Worm (Caenorhabditis elegans) whole organism, L2 larva: Measurements from ENCODE around the gene dhs-22.

Experiments used
- dmd-4 ChIP-seq: sonication (generic microtip); optimal IDR thresholded peaks from 2 replicates; lab custom pipeline; 2017; ENCODE audit warnings: missing biosample characterization, missing genetic modification characterization
- elt-3 ChIP-seq: sonication (generic microtip); optimal IDR thresholded peaks from 2 replicates; lab custom pipeline; 2017; ENCODE audit warnings: missing biosample characterization, missing genetic modification characterization
- sem-4 ChIP-seq: fragments of 150-350 bp; optimal IDR thresholded peaks from 2 replicates; lab custom pipeline; 2014; ENCODE audit warnings: missing biosample characterization, missing genetic modification reagents, missing genetic modification characterization
- skn-1 ChIP-seq: sonication (generic microtip); optimal IDR thresholded peaks from 2 replicates; lab custom pipeline; 2017; ENCODE audit warnings: missing biosample characterization, missing genetic modification characterization
- unc-62 ChIP-seq: fragments of 150-350 bp; optimal IDR thresholded peaks from 2 replicates; lab custom pipeline; 2014; ENCODE audit warnings: missing biosample characterization, missing genetic modification reagents, missing genetic modification characterization

- TF ChIP-seq unc-62 (no peak), dmd-4 (no peak), sem-4 (tag; lab: Kevin White, UChicago) (no peak), elt-3 (no peak), skn-1 (no peak)
Measured at ce11 chrV:14460615-14461102, 39.4 kb upstream of the dhs-22 start, which contains the start of gene F08H9.2.
